Worm (Caenorhabditis elegans): ENCODE results near the gene srt-50.
"Not testable (repeated sequence)": the region's sequence is repeated elsewhere in the genome, so short reads cannot be mapped to it uniquely, and the experiment has no call there.

ce11 chrIV:15130189-15130588 is 55.7 kb downstream of the srt-50 start:
- not testable (repeated sequence) for TF ChIP-seq unc-39 (tag; optimal IDR thresholded peaks at IDR 0.05); tra-1 (GFP tag; IDR thresholded peaks at IDR 0.05); fos-1 (tag; optimal IDR thresholded peaks at IDR 0.05); ceh-44 (GFP tag; IDR thresholded peaks at IDR 0.05); mep-1 (tag; optimal IDR thresholded peaks at IDR 0.05); hlh-30 (tag; optimal IDR thresholded peaks at IDR 0.05; ENCODE audit: insufficient read depth); zfp-2 (tag; optimal IDR thresholded peaks at IDR 0.05); aly-2 (tag; optimal IDR thresholded peaks at IDR 0.05)
